Worm (Caenorhabditis elegans) whole organism, L1 larva: ENCODE data around the gene hrg-1.

Experiments used
- C04F5.9 ChIP-seq: sonication (generic microtip); optimal IDR thresholded peaks from 2 replicates; lab custom pipeline; 2016; ENCODE audit warnings: missing genetic modification characterization, missing compliant biosample characterization
- C34B4.2 ChIP-seq: sonication (generic microtip); optimal IDR thresholded peaks from 2 replicates; lab custom pipeline; 2017; ENCODE audit warnings: mild to moderate bottlenecking, missing genetic modification characterization, missing compliant biosample characterization
- F16B12.6 ChIP-seq: fragments of 150-350 bp; optimal IDR thresholded peaks from 2 replicates; lab custom pipeline; 2014; ENCODE audit warnings: missing biosample characterization, missing genetic modification characterization
- alr-1 ChIP-seq: fragments of 200-800 bp; sonication (Bioruptor generic); optimal IDR thresholded peaks from 2 replicates; lab custom pipeline; 2018; ENCODE audit warnings: borderline replicate concordance, mild to moderate bottlenecking, missing genetic modification characterization, missing compliant biosample characterization
- aly-2 ChIP-seq: fragments of 150-350 bp; optimal IDR thresholded peaks from 2 replicates; lab custom pipeline; 2014; ENCODE audit warnings: missing biosample characterization, missing genetic modification characterization
- blmp-1 ChIP-seq: fragments of 150-350 bp; optimal IDR thresholded peaks from 2 replicates; lab custom pipeline; 2014; ENCODE audit warnings: missing biosample characterization, missing genetic modification characterization
- ceh-63 ChIP-seq: fragments of 200-800 bp; sonication (Bioruptor generic); optimal IDR thresholded peaks from 2 replicates; lab custom pipeline; 2018; ENCODE audit warnings: mild to moderate bottlenecking, missing genetic modification characterization, missing compliant biosample characterization
- ceh-82 ChIP-seq, 3 experiments: fragments of 150-350 bp in 1 of 3; sonication (generic microtip) in 2 of 3; optimal IDR thresholded peaks; 2 replicates each; lab custom pipeline; 2014 to 2017; ENCODE audit warnings: missing biosample characterization in 3 of 3, missing genetic modification characterization in 3 of 3
- ces-1 ChIP-seq: fragments of 150-350 bp; optimal IDR thresholded peaks from 2 replicates; lab custom pipeline; 2014; ENCODE audit warnings: missing biosample characterization, missing genetic modification reagents, missing genetic modification characterization
- dpl-1 ChIP-seq, 3 experiments: fragments of 150-350 bp in 2 of 3; sonication (generic microtip) in 1 of 3; optimal IDR thresholded peaks; 2 replicates each; lab custom pipeline; 2014 to 2017; ENCODE audit warnings: missing biosample characterization in 3 of 3, missing genetic modification characterization in 3 of 3, missing genetic modification reagents in 3 of 3
- dsc-1 ChIP-seq: sonication (generic microtip); optimal IDR thresholded peaks from 2 replicates; lab custom pipeline; 2016; ENCODE audit warnings: mild to moderate bottlenecking, missing genetic modification characterization, missing compliant biosample characterization
- efl-1 ChIP-seq, 4 experiments: fragments of 150-350 bp; optimal IDR thresholded peaks in 3 of 4; peaks in 1 of 4; 1 replicate in 1 of 4; 2 replicates in 3 of 4; lab custom pipeline; 2014; ENCODE audit warnings: missing biosample characterization in 2 of 4, missing genetic modification characterization in 2 of 4, missing genetic modification reagents in 2 of 4
- egl-13 ChIP-seq: sonication (generic microtip); optimal IDR thresholded peaks from 2 replicates; lab custom pipeline; 2016; ENCODE audit warnings: missing genotype, missing genetic modification reagents, missing genetic modification characterization, missing compliant biosample characterization
- egl-27 ChIP-seq, 2 experiments: fragments of 150-350 bp in 1 of 2; sonication (generic microtip); optimal IDR thresholded peaks; 3 replicates each; lab custom pipeline; 2017 to 2018; ENCODE audit warnings: missing biosample characterization in 2 of 2, missing genetic modification characterization in 2 of 2, missing genetic modification reagents in 2 of 2
- elt-3 ChIP-seq, 6 experiments: fragments of 150-350 bp in 1 of 6; sonication (generic microtip); optimal IDR thresholded peaks; 2 replicates each; lab custom pipeline; 2017 to 2018; ENCODE audit warnings: missing biosample characterization in 6 of 6, missing genetic modification characterization in 6 of 6, inconsistent platforms in 1 of 6
- fkh-10 ChIP-seq: sonication (generic microtip); optimal IDR thresholded peaks from 2 replicates; lab custom pipeline; 2017; ENCODE audit warnings: missing biosample characterization, missing genetic modification reagents, missing genetic modification characterization
- fkh-8 ChIP-seq: sonication (generic microtip); optimal IDR thresholded peaks from 2 replicates; lab custom pipeline; 2016; ENCODE audit warnings: mild to moderate bottlenecking, missing genetic modification characterization, missing compliant biosample characterization
- fos-1 ChIP-seq: fragments of 150-350 bp; optimal IDR thresholded peaks from 2 replicates; lab custom pipeline; 2014; ENCODE audit warnings: missing biosample characterization, missing genetic modification characterization
- isw-1 ChIP-seq: fragments of 200-800 bp; sonication (Bioruptor generic); IDR thresholded peaks from 2 replicates; pipeline ENCODE4 v1.3.6; 2022; ENCODE audit warnings: missing genetic modification characterization, missing compliant biosample characterization
- jun-1 ChIP-seq: fragments of 150-350 bp; optimal IDR thresholded peaks from 2 replicates; lab custom pipeline; 2014; ENCODE audit warnings: missing biosample characterization, missing genetic modification reagents, missing genetic modification characterization
- lin-14 ChIP-seq: fragments of 200-800 bp; sonication (Bioruptor generic); optimal IDR thresholded peaks from 2 replicates; lab custom pipeline; 2018; ENCODE audit warnings: mild to moderate bottlenecking, missing genetic modification characterization, moderate library complexity, missing compliant biosample characterization
- lin-35 ChIP-seq, 2 experiments: fragments of 150-350 bp; optimal IDR thresholded peaks; 2 replicates each; lab custom pipeline; 2014; ENCODE audit warnings: missing biosample characterization in 2 of 2, missing genetic modification characterization in 2 of 2, missing genetic modification reagents in 2 of 2
- lin-39 ChIP-seq: fragments of 150-350 bp; optimal IDR thresholded peaks from 2 replicates; lab custom pipeline; 2014; ENCODE audit warnings: missing biosample characterization, missing genetic modification reagents, missing genetic modification characterization
- lir-3 ChIP-seq: sonication (generic microtip); optimal IDR thresholded peaks from 2 replicates; lab custom pipeline; 2016; ENCODE audit warnings: mild to moderate bottlenecking, missing genetic modification characterization, moderate library complexity, missing compliant biosample characterization; ENCODE audit not compliant: poor library complexity
- lsy-2 ChIP-seq, 2 experiments: fragments of 150-350 bp; optimal IDR thresholded peaks; 2 replicates each; lab custom pipeline; 2014; ENCODE audit warnings: missing biosample characterization in 2 of 2, missing genetic modification characterization in 2 of 2
- mab-9 ChIP-seq: fragments of 200-800 bp; sonication (Bioruptor generic); IDR thresholded peaks from 2 replicates; pipeline ENCODE4 v1.3.6; 2022; ENCODE audit warnings: missing genetic modification reagents, missing genetic modification characterization, missing compliant biosample characterization
- mdl-1 ChIP-seq, 2 experiments: fragments of 150-350 bp; optimal IDR thresholded peaks; 2 replicates each; lab custom pipeline; 2014 to 2017; ENCODE audit warnings: missing biosample characterization in 2 of 2, missing genetic modification characterization in 2 of 2, inconsistent platforms in 1 of 2
- mep-1 ChIP-seq: fragments of 150-350 bp; optimal IDR thresholded peaks from 2 replicates; lab custom pipeline; 2014; ENCODE audit warnings: missing biosample characterization, missing genetic modification characterization
- nhr-12 ChIP-seq: sonication (generic microtip); optimal IDR thresholded peaks from 2 replicates; lab custom pipeline; 2017; ENCODE audit warnings: missing biosample characterization, missing genetic modification characterization
- nhr-19 ChIP-seq: fragments of 200-800 bp; sonication (Bioruptor generic); conservative IDR thresholded peaks from 2 replicates; pipeline ENCODE4 v1.3.6; 2022; ENCODE audit warnings: missing genetic modification characterization, missing compliant biosample characterization
- nhr-28 ChIP-seq: fragments of 150-350 bp; optimal IDR thresholded peaks from 2 replicates; lab custom pipeline; 2014; ENCODE audit warnings: missing biosample characterization, missing genetic modification characterization
- nhr-47 ChIP-seq: sonication (generic microtip); optimal IDR thresholded peaks from 2 replicates; lab custom pipeline; 2016; ENCODE audit warnings: mild to moderate bottlenecking, missing genetic modification characterization, moderate library complexity, missing compliant biosample characterization
- nhr-71 ChIP-seq: sonication (generic microtip); optimal IDR thresholded peaks from 2 replicates; lab custom pipeline; 2016; ENCODE audit warnings: mild to moderate bottlenecking, missing genetic modification characterization, moderate library complexity, missing compliant biosample characterization
- nhr-76 ChIP-seq: sonication (generic microtip); optimal IDR thresholded peaks from 2 replicates; lab custom pipeline; 2017; ENCODE audit warnings: missing biosample characterization, missing genetic modification characterization
- nhr-77 ChIP-seq: fragments of 150-350 bp; optimal IDR thresholded peaks from 2 replicates; lab custom pipeline; 2014; ENCODE audit warnings: missing biosample characterization, missing genetic modification characterization
- nhr-84 ChIP-seq: sonication (generic microtip); optimal IDR thresholded peaks from 2 replicates; lab custom pipeline; 2017; ENCODE audit warnings: missing biosample characterization, missing genetic modification characterization
- nhr-85 ChIP-seq: sonication (generic microtip); peaks from one replicate; lab custom pipeline; 2016; ENCODE audit warnings: missing genetic modification characterization, inconsistent platforms, missing compliant biosample characterization
- nhr-90 ChIP-seq: sonication (generic microtip); optimal IDR thresholded peaks from 2 replicates; lab custom pipeline; 2016; ENCODE audit warnings: mild to moderate bottlenecking, missing genetic modification characterization, missing compliant biosample characterization; ENCODE audit not compliant: poor library complexity
- pag-3 ChIP-seq: sonication (generic microtip); optimal IDR thresholded peaks from 2 replicates; lab custom pipeline; 2017; ENCODE audit warnings: missing genetic modification characterization, mild to moderate bottlenecking, missing compliant biosample characterization, antibody characterized with exemption, borderline replicate concordance; ENCODE audit not compliant: insufficient read depth
- rnt-1 ChIP-seq: sonication (generic microtip); optimal IDR thresholded peaks from 2 replicates; lab custom pipeline; 2016; ENCODE audit warnings: mild to moderate bottlenecking, missing genetic modification characterization, moderate library complexity, missing compliant biosample characterization
- skn-1 ChIP-seq: fragments of 150-350 bp; optimal IDR thresholded peaks from 2 replicates; lab custom pipeline; 2014; ENCODE audit warnings: missing biosample characterization, missing genetic modification characterization
- snpc-4 ChIP-seq: fragments of 150-350 bp; optimal IDR thresholded peaks from 2 replicates; lab custom pipeline; 2014; ENCODE audit warnings: missing biosample characterization, missing genetic modification characterization
- snu-23 ChIP-seq: sonication (generic microtip); optimal IDR thresholded peaks from 2 replicates; lab custom pipeline; 2016; ENCODE audit warnings: missing genetic modification characterization, missing compliant biosample characterization
- sox-4 ChIP-seq: sonication (generic microtip); optimal IDR thresholded peaks from 2 replicates; lab custom pipeline; 2016; ENCODE audit warnings: missing genetic modification characterization, missing compliant biosample characterization
- swsn-7 ChIP-seq: sonication (generic microtip); optimal IDR thresholded peaks from 2 replicates; lab custom pipeline; 2016; ENCODE audit warnings: missing genetic modification characterization, missing compliant biosample characterization
- tbx-2 ChIP-seq: sonication (generic microtip); optimal IDR thresholded peaks from 2 replicates; lab custom pipeline; 2016; ENCODE audit warnings: missing genetic modification characterization, missing compliant biosample characterization
- unc-130 ChIP-seq: fragments of 150-350 bp; optimal IDR thresholded peaks from 2 replicates; lab custom pipeline; 2017; ENCODE audit warnings: missing biosample characterization, missing genetic modification characterization, inconsistent platforms
- unc-62 ChIP-seq: fragments of 150-350 bp; optimal IDR thresholded peaks from 2 replicates; lab custom pipeline; 2014; ENCODE audit warnings: missing biosample characterization, missing genetic modification reagents, missing genetic modification characterization
- unc-86 ChIP-seq: sonication (generic microtip); optimal IDR thresholded peaks from 2 replicates; lab custom pipeline; 2016; ENCODE audit warnings: missing genetic modification characterization, missing compliant biosample characterization
- unc-98 ChIP-seq: fragments of 200-800 bp; sonication (Bioruptor generic); IDR thresholded peaks from 2 replicates; pipeline ENCODE4 v1.3.6; 2022; ENCODE audit warnings: missing genetic modification characterization, missing compliant biosample characterization
- xbp-1 ChIP-seq: sonication (generic microtip); optimal IDR thresholded peaks from 2 replicates; lab custom pipeline; 2016; ENCODE audit warnings: missing genetic modification characterization, missing compliant biosample characterization
- zag-1 ChIP-seq: fragments of 150-350 bp; optimal IDR thresholded peaks from 2 replicates; lab custom pipeline; 2014; ENCODE audit warnings: missing biosample characterization, missing genetic modification characterization
- ztf-4 ChIP-seq: fragments of 150-350 bp; optimal IDR thresholded peaks from 2 replicates; lab custom pipeline; 2014; ENCODE audit warnings: missing biosample characterization, missing genetic modification characterization

The hrg-1 gene

DNA sequence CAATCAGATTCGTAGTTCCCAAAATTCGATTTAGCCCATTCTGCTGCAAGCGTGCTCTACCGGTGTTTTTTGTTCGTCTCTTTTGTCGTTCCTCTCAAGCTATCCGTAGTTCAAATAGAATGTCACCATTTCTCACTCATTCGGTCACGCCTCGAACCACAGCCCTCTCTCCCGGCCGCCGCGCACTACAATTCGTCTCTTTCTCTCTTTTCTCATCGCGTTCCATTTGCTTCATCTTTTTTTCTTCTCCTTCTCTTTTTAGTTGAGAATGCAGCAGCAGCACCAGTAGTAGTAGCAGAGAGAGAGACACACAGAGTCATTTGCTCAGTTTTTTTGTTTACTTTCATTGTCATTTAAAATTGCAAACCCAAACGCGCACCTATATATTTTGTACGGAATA lies at the start of gene hrg-1:
hrg-1 (minus strand) TSS at position 109 of the 400 bp plus-strand sequence.
- TF ChIP-seq mab-9 (GFP tag; lab: Robert Waterston, UW) = no peak
- TF ChIP-seq jun-1 (tag; lab: Kevin White, UChicago) = peak; percentile 47
- peak; percentile 21 for TF ChIP-seq fos-1 (tag; lab: Kevin White, UChicago)
- peak in 1 of 3 experiments; percentile 10 for TF ChIP-seq dpl-1 (GFP tag; optimal IDR thresholded peaks at IDR 0.05; lab: Kevin White, UChicago)
- TF ChIP-seq fkh-8 (tag; lab: Kevin White, UChicago) = peak; percentile 56
- TF ChIP-seq nhr-85 (tag; lab: Kevin White, UChicago) = peak; percentile 80
- TF ChIP-seq isw-1 (GFP tag; lab: Robert Waterston, UW) = no peak; the same call in 1 of the 2 replicates
- TF ChIP-seq egl-13 (tag; lab: Kevin White, UChicago) = no peak
- TF ChIP-seq xbp-1 = peak; percentile 40
- no peak for TF ChIP-seq aly-2 (tag; lab: Kevin White, UChicago)
- peak; percentile 36 for TF ChIP-seq dsc-1
- no peak for TF ChIP-seq egl-27 (tag; optimal IDR thresholded peaks at IDR 0.05; lab: Kevin White, UChicago)
- peak; percentile 43 for TF ChIP-seq swsn-7
- peak; percentile 69 for TF ChIP-seq nhr-77
- TF ChIP-seq blmp-1 (tag; lab: Kevin White, UChicago) = peak; percentile 36
- no peak for TF ChIP-seq alr-1 (tag; lab: Kevin White, UChicago)
- no peak for TF ChIP-seq nhr-28 (tag; lab: Kevin White, UChicago)
- TF ChIP-seq mep-1 (tag; lab: Kevin White, UChicago) = peak; percentile 76
- no peak for TF ChIP-seq nhr-19 (GFP tag; lab: Robert Waterston, UW)
- no peak for TF ChIP-seq lin-39 (tag; lab: Kevin White, UChicago)
- TF ChIP-seq unc-62 = no peak
- TF ChIP-seq ztf-4 (tag; lab: Kevin White, UChicago) = no peak
- TF ChIP-seq F16B12.6 (tag; lab: Kevin White, UChicago) = no peak
- TF ChIP-seq nhr-90 = peak; percentile 11
- peak in 1 of 2 experiments; percentile 14 for TF ChIP-seq efl-1 (optimal IDR thresholded peaks at IDR 0.05; lab: Kevin White, UChicago)
- TF ChIP-seq efl-1 (GFP tag; optimal IDR thresholded peaks at IDR 0.05 in 1 of 2; lab: Kevin White, UChicago) = no peak
- peak; percentile 63 for TF ChIP-seq nhr-71 (tag; lab: Kevin White, UChicago)
- TF ChIP-seq ceh-63 (GFP tag; lab: Kevin White, UChicago) = no peak
- no peak for TF ChIP-seq nhr-76
- TF ChIP-seq rnt-1 (tag; lab: Kevin White, UChicago) = peak; percentile 53
- no peak for TF ChIP-seq C34B4.2
- no peak for TF ChIP-seq lir-3
- peak; percentile 43 for TF ChIP-seq nhr-47 (tag; lab: Kevin White, UChicago)
- no peak for TF ChIP-seq unc-98 (GFP tag; lab: Robert Waterston, UW)
- TF ChIP-seq snu-23 (GFP tag; lab: Kevin White, UChicago) = peak; percentile 62
- peak; percentile 87 for TF ChIP-seq skn-1
- no peak for TF ChIP-seq zag-1
- no peak for TF ChIP-seq nhr-84 (tag; lab: Kevin White, UChicago)
- peak in 2 of 3 experiments; percentile 22 to 65 for TF ChIP-seq ceh-82 (tag; optimal IDR thresholded peaks at IDR 0.05; lab: Kevin White, UChicago)
- no peak for TF ChIP-seq nhr-12 (tag; lab: Kevin White, UChicago)
- no peak for TF ChIP-seq pag-3 (tag; lab: Kevin White, UChicago)
- TF ChIP-seq lsy-2 (tag; optimal IDR thresholded peaks at IDR 0.05; lab: Kevin White, UChicago) = peak in 1 of 2 experiments; percentile 65
- TF ChIP-seq unc-86 = peak; percentile 12
- TF ChIP-seq ces-1 = no peak
- TF ChIP-seq sox-4 (tag; lab: Kevin White, UChicago) = peak; percentile 19
- TF ChIP-seq fkh-10 (GFP tag; lab: Kevin White, UChicago) = peak; percentile 71
- TF ChIP-seq C04F5.9 = no peak
- peak; percentile 29 for TF ChIP-seq snpc-4 (tag; lab: Kevin White, UChicago)
- no peak for TF ChIP-seq unc-130 (tag; lab: Kevin White, UChicago)
- peak; percentile 96 for TF ChIP-seq lin-14 (GFP tag; lab: Kevin White, UChicago)
- TF ChIP-seq mdl-1 (tag; optimal IDR thresholded peaks at IDR 0.05; lab: Kevin White, UChicago) = peak in 1 of 2 experiments; percentile 69
- TF ChIP-seq tbx-2 = peak; percentile 70
- no peak for TF ChIP-seq elt-3 (tag; optimal IDR thresholded peaks at IDR 0.05; lab: Kevin White, UChicago)
- peak; percentile 33 to 36 for TF ChIP-seq lin-35 (GFP tag; optimal IDR thresholded peaks at IDR 0.05; lab: Kevin White, UChicago)
